Fruit fly (Drosophila melanogaster): ENCODE measurements around the gene nero.

Gene nero

DNA sequence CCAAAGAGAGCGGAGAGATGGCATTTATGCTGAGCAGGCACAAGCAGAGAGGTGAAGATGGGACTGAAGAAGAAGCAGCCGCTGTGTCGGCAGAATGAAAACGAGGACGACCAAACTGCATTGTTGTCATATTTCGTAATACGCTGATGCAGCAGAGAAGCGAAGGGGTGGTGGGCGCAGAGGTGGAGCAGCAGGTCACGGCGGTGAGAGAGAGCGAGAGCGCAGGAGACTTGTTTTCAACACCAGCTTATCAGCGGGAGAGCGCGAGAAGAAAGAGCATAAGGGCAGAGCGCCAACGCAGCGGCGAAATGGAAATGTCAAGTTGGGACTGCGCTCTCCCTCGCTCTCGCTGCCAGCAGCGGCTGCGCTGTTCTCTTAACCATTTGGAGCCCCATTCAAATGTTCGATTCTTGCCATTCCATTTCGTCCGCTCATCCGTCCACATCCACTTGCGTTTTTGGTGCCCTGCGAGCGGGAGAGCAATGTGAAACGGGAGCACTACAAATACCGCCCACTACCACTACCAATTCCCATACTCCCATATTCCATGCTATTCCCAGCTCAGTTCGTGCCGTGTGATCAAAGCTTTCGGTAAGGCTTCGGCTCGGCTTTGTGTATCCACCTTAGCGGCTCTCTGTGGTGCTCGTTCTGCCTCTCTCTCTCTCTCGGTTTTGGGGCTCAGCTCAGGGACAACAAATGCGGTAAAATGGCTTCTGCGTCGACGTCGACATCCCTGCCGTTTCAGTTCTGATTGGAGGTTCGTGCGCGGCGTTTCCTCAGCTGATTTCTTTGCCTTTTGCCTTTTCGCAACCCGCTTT, 33.8 kb downstream of the nero start, which contains the start of gene ttk (continued):
- TF ChIP-seq trem (tag; optimal IDR thresholded peaks at IDR 0.05) (no peak), lmd (GFP tag; IDR thresholded peaks at IDR 0.05) (no peak), CG15601 (tag; optimal IDR thresholded peaks at IDR 0.05) (no peak), Rfx (GFP tag; IDR thresholded peaks at IDR 0.05) (no peak), CG6765 (GFP tag; optimal IDR thresholded peaks at IDR 0.05) (no peak), hb (GFP tag; IDR thresholded peaks at IDR 0.05; ENCODE audit: partially characterized antibody) (no peak), sim (GFP tag; IDR thresholded peaks at IDR 0.05) (no peak), CG14441 (GFP tag; IDR thresholded peaks at IDR 0.05) (no peak), Oaz (GFP tag; IDR thresholded peaks at IDR 0.05) (no peak), her (GFP tag; optimal IDR thresholded peaks at IDR 0.05) (no peak), pita (GFP tag; optimal IDR thresholded peaks at IDR 0.05) (no peak), row (GFP tag; IDR thresholded peaks at IDR 0.05) (no peak), pfk (GFP tag; optimal IDR thresholded peaks at IDR 0.05) (no peak), z (GFP tag; IDR thresholded peaks at IDR 0.05) (0 out of 3 replicates have a peak, but pooled peaks have one; percentile 11), Hr78 (GFP tag; optimal IDR thresholded peaks at IDR 0.05) (peak in 1 of 2 experiments; percentile 97), CG3163 (GFP tag; optimal IDR thresholded peaks at IDR 0.05) (peak; percentile 87), CG13287 (GFP tag; IDR thresholded peaks at IDR 0.05; ENCODE audit: partially characterized antibody) (peak; percentile 53), CG31224 (GFP tag; IDR thresholded peaks at IDR 0.05) (no peak), Xrp1 (GFP tag; IDR thresholded peaks at IDR 0.05) (no peak), Blimp-1 (GFP tag; optimal IDR thresholded peaks at IDR 0.05) (no peak), Deaf1 (tag; optimal IDR thresholded peaks at IDR 0.05) (peak; percentile 87), NC2β (GFP tag; optimal IDR thresholded peaks at IDR 0.05) (no peak), CG11398 (GFP tag; optimal IDR thresholded peaks at IDR 0.05) (no peak), CG17385 (GFP tag; optimal IDR thresholded peaks at IDR 0.05) (peak; percentile 90), D19A (tag; optimal IDR thresholded peaks at IDR 0.05) (no peak), jing (GFP tag; optimal IDR thresholded peaks at IDR 0.05) (no peak), CG12942 (GFP tag; optimal IDR thresholded peaks at IDR 0.05) (no peak), CG6854 (GFP tag; optimal IDR thresholded peaks at IDR 0.05) (no peak), CG34422 (GFP tag; IDR thresholded peaks at IDR 0.05) (no peak), Tbp (GFP tag; optimal IDR thresholded peaks at IDR 0.05) (no peak), CG1529 (GFP tag; optimal IDR thresholded peaks at IDR 0.05) (no peak), Atf-2 (GFP tag; optimal IDR thresholded peaks at IDR 0.05) (no peak), Scr (GFP tag; IDR thresholded peaks at IDR 0.05; ENCODE audit: partially characterized antibody) (no peak; the same call in 1 of the 2 replicates), CG12744 (GFP tag; optimal IDR thresholded peaks at IDR 0.05) (no peak), CG32767 (GFP tag; IDR thresholded peaks at IDR 0.05) (0 out of 2 replicates have a peak, but pooled peaks have one; percentile 9), Nf-YA (GFP tag; IDR thresholded peaks at IDR 0.05) (no peak), ham (GFP tag; IDR thresholded peaks at IDR 0.05) (no peak), CG7357 (GFP tag; IDR thresholded peaks at IDR 0.05) (no peak), croc (GFP tag; conservative IDR thresholded peaks at IDR 0.05) (no peak), Sox100B (GFP tag; optimal IDR thresholded peaks at IDR 0.05) (no peak), kay (GFP tag; optimal IDR thresholded peaks at IDR 0.05) (no peak), CG7556 (GFP tag; optimal IDR thresholded peaks at IDR 0.05) (no peak), CG12659 (GFP tag; optimal IDR thresholded peaks at IDR 0.05) (no peak), ato (GFP tag; IDR thresholded peaks at IDR 0.05; ENCODE audit: partially characterized antibody) (no peak), CG2202 (tag; optimal IDR thresholded peaks at IDR 0.05) (no peak), HLH54F (GFP tag; optimal IDR thresholded peaks at IDR 0.05) (no peak), CG32532 (GFP tag; IDR thresholded peaks at IDR 0.05) (peak; percentile 56; the same call in 1 of the 2 replicates), yki (optimal IDR thresholded peaks at IDR 0.05) (peak; percentile 96), CG17359 (tag; optimal IDR thresholded peaks at IDR 0.05) (no peak), fru (optimal IDR thresholded peaks at IDR 0.05) (no peak), cad (GFP tag; optimal IDR thresholded peaks at IDR 0.05) (no peak)
